Worm (Caenorhabditis elegans) whole organism, late embryonic: ENCODE measurements around the gene C06B3.6.

Source experiments
- C38D4.7 ChIP-seq: fragments of 200-800 bp; sonication (Bioruptor generic); optimal IDR thresholded peaks from 2 replicates; lab custom pipeline; 2018; ENCODE audit warnings: mild to moderate bottlenecking, missing genetic modification characterization, moderate library complexity, missing compliant biosample characterization
- F13H6.1 ChIP-seq: sonication (generic microtip); optimal IDR thresholded peaks from 2 replicates; lab custom pipeline; 2016; ENCODE audit warnings: missing genetic modification characterization, missing compliant biosample characterization
- ahr-1 ChIP-seq: sonication (generic microtip); optimal IDR thresholded peaks from 2 replicates; lab custom pipeline; 2016; ENCODE audit warnings: missing genetic modification characterization, missing compliant biosample characterization
- ceh-14 ChIP-seq: sonication (generic microtip); optimal IDR thresholded peaks from 2 replicates; lab custom pipeline; 2016; ENCODE audit warnings: missing genotype, missing genetic modification characterization, missing compliant biosample characterization
- ceh-18 ChIP-seq: sonication (generic microtip); optimal IDR thresholded peaks from 2 replicates; lab custom pipeline; 2016; ENCODE audit warnings: missing genetic modification characterization, missing compliant biosample characterization
- ceh-2 ChIP-seq: sonication (generic microtip); optimal IDR thresholded peaks from 2 replicates; lab custom pipeline; 2016; ENCODE audit warnings: missing genotype, missing genetic modification characterization, missing compliant biosample characterization
- ceh-22 ChIP-seq: sonication (generic microtip); optimal IDR thresholded peaks from 2 replicates; lab custom pipeline; 2017; ENCODE audit warnings: missing biosample characterization, missing genetic modification characterization
- ceh-24 ChIP-seq: sonication (generic microtip); optimal IDR thresholded peaks from 2 replicates; lab custom pipeline; 2016; ENCODE audit warnings: mild to moderate bottlenecking, missing genetic modification characterization, missing compliant biosample characterization
- ceh-31 ChIP-seq: sonication (generic microtip); optimal IDR thresholded peaks from 2 replicates; lab custom pipeline; 2016; ENCODE audit warnings: missing genetic modification characterization, missing compliant biosample characterization
- ceh-34 ChIP-seq: sonication (generic microtip); optimal IDR thresholded peaks from 2 replicates; lab custom pipeline; 2016; ENCODE audit warnings: mild to moderate bottlenecking, missing genetic modification characterization, missing compliant biosample characterization
- ceh-9 ChIP-seq: sonication (generic microtip); optimal IDR thresholded peaks from 2 replicates; lab custom pipeline; 2016; ENCODE audit warnings: mild to moderate bottlenecking, missing genetic modification characterization, inconsistent platforms, missing compliant biosample characterization
- dmd-4 ChIP-seq: sonication (generic microtip); optimal IDR thresholded peaks from 2 replicates; lab custom pipeline; 2016; ENCODE audit warnings: borderline replicate concordance, missing genetic modification characterization, missing compliant biosample characterization
- elt-2 ChIP-seq: sonication (generic microtip); optimal IDR thresholded peaks from 2 replicates; lab custom pipeline; 2016; ENCODE audit warnings: missing genetic modification reagents, missing genetic modification characterization, missing compliant biosample characterization
- ets-4 ChIP-seq: sonication (generic microtip); optimal IDR thresholded peaks from 2 replicates; lab custom pipeline; 2016; ENCODE audit warnings: missing genetic modification characterization, missing compliant biosample characterization
- fax-1 ChIP-seq: sonication (generic microtip); optimal IDR thresholded peaks from 2 replicates; lab custom pipeline; 2016; ENCODE audit warnings: missing genotype, missing genetic modification characterization, missing compliant biosample characterization
- fkh-10 ChIP-seq: fragments of 150-350 bp; optimal IDR thresholded peaks from 2 replicates; lab custom pipeline; 2014; ENCODE audit warnings: missing biosample characterization, missing genetic modification reagents, missing genetic modification characterization
- hlh-13 ChIP-seq: fragments of 200-800 bp; sonication (Bioruptor generic); optimal IDR thresholded peaks from 2 replicates; lab custom pipeline; 2018; ENCODE audit warnings: mild to moderate bottlenecking, missing genetic modification characterization, missing compliant biosample characterization
- hlh-15 ChIP-seq: sonication (generic microtip); optimal IDR thresholded peaks from 2 replicates; lab custom pipeline; 2016; ENCODE audit warnings: missing genetic modification characterization, missing compliant biosample characterization
- hlh-6 ChIP-seq: sonication (generic microtip); optimal IDR thresholded peaks from 2 replicates; lab custom pipeline; 2016; ENCODE audit warnings: missing genotype, missing genetic modification characterization, missing compliant biosample characterization
- hlh-8 ChIP-seq: sonication (generic microtip); optimal IDR thresholded peaks from 2 replicates; lab custom pipeline; 2016; ENCODE audit warnings: missing genotype, missing genetic modification characterization, missing compliant biosample characterization
- lim-6 ChIP-seq: sonication (generic microtip); optimal IDR thresholded peaks from 2 replicates; lab custom pipeline; 2016; ENCODE audit warnings: missing genetic modification characterization, missing compliant biosample characterization
- lin-11 ChIP-seq: fragments of 200-800 bp; sonication (Bioruptor generic); optimal IDR thresholded peaks from 2 replicates; lab custom pipeline; 2018; ENCODE audit warnings: mild to moderate bottlenecking, missing genetic modification characterization, missing compliant biosample characterization
- mec-3 ChIP-seq: sonication (generic microtip); optimal IDR thresholded peaks from 2 replicates; lab custom pipeline; 2016; ENCODE audit warnings: borderline replicate concordance, missing genetic modification characterization, missing compliant biosample characterization
- nfya-1 ChIP-seq: sonication (generic microtip); optimal IDR thresholded peaks from 2 replicates; lab custom pipeline; 2017; ENCODE audit warnings: missing genetic modification characterization, mild to moderate bottlenecking, missing compliant biosample characterization, antibody characterized with exemption, moderate library complexity
- nhr-232 ChIP-seq: sonication (generic microtip); optimal IDR thresholded peaks from 2 replicates; lab custom pipeline; 2016; ENCODE audit warnings: missing genetic modification characterization, missing compliant biosample characterization
- npax-4 ChIP-seq: sonication (generic microtip); optimal IDR thresholded peaks from 2 replicates; lab custom pipeline; 2016; ENCODE audit warnings: missing genetic modification characterization, missing compliant biosample characterization
- pag-3 ChIP-seq: sonication (generic microtip); optimal IDR thresholded peaks from 2 replicates; lab custom pipeline; 2016; ENCODE audit warnings: missing compliant biosample characterization, missing genetic modification characterization, borderline replicate concordance
- pat-9 ChIP-seq: fragments of 200-800 bp; sonication (Bioruptor generic); optimal IDR thresholded peaks from 2 replicates; lab custom pipeline; 2018; ENCODE audit warnings: mild to moderate bottlenecking, missing genetic modification characterization, moderate library complexity, missing compliant biosample characterization
- pax-1 ChIP-seq: fragments of 150-350 bp; optimal IDR thresholded peaks from 2 replicates; lab custom pipeline; 2014; ENCODE audit warnings: missing biosample characterization, missing genetic modification characterization
- pha-2 ChIP-seq: sonication (generic microtip); optimal IDR thresholded peaks from 2 replicates; lab custom pipeline; 2017; ENCODE audit warnings: mild to moderate bottlenecking, missing genetic modification characterization, missing compliant biosample characterization
- pha-4 ChIP-seq: fragments of 150-350 bp; optimal IDR thresholded peaks from 2 replicates; lab custom pipeline; 2018; ENCODE audit warnings: missing biosample characterization, missing genetic modification reagents, missing genetic modification characterization
- pqm-1 ChIP-seq: sonication (generic microtip); optimal IDR thresholded peaks from 2 replicates; lab custom pipeline; 2016; ENCODE audit warnings: missing genetic modification characterization, missing compliant biosample characterization
- pros-1 ChIP-seq: fragments of 150-350 bp; optimal IDR thresholded peaks from 2 replicates; lab custom pipeline; 2014; ENCODE audit warnings: missing biosample characterization, missing genetic modification reagents, missing genetic modification characterization
- sox-2 ChIP-seq: fragments of 200-800 bp; sonication (Bioruptor generic); IDR thresholded peaks from 2 replicates; pipeline ENCODE4 v1.3.6; 2022; ENCODE audit warnings: missing genetic modification reagents, missing genetic modification characterization, missing compliant biosample characterization
- syd-9 ChIP-seq: sonication (generic microtip); optimal IDR thresholded peaks from 2 replicates; lab custom pipeline; 2016; ENCODE audit warnings: mild to moderate bottlenecking, missing genetic modification characterization, moderate library complexity, missing compliant biosample characterization
- tbx-7 ChIP-seq: sonication (generic microtip); optimal IDR thresholded peaks from 2 replicates; lab custom pipeline; 2016; ENCODE audit warnings: missing genotype, missing genetic modification characterization, missing compliant biosample characterization
- unc-3 ChIP-seq, 2 experiments: fragments of 200-800 bp in 1 of 2; sonication (Bioruptor generic) in 1 of 2; sonication (generic microtip) in 1 of 2; conservative IDR thresholded peaks in 1 of 2; optimal IDR thresholded peaks in 1 of 2; 2 replicates each; pipeline versions ENCODE4 v1.3.6 to Lab custom; 2016 to 2022; ENCODE audit warnings: missing compliant biosample characterization in 2 of 2, missing genetic modification characterization in 2 of 2, missing genetic modification reagents in 1 of 2
- unc-42 ChIP-seq: sonication (generic microtip); optimal IDR thresholded peaks from 2 replicates; lab custom pipeline; 2016; ENCODE audit warnings: missing genotype, missing genetic modification characterization, missing compliant biosample characterization

Gene C06B3.6

DNA sequence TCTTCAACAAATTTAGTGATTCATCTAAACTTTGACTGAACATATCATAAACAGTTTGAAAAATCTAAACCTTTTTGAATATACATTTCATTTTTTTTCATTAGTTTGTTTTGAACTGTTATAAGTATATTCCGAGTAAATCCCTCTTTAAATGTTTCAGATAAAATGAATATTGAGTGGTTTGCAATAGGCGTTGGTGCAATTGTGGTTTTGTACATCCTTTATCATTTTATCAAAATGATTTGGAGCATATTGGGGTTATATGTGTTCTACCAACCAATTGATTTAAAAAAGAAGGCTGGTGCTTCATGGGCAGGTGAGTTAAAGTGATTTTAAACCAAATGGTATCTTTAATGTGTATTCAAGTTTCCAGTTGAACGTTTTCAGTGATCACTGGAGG is 4.3 kb downstream of the C06B3.6 start, which contains the start of gene stdh-3:
Gene stdh-3 (plus strand): TSS at position 166 of the 400 bp plus-strand sequence.
- TF ChIP-seq pag-3 (tag; lab: Kevin White, UChicago) (no peak), ceh-2 (tag; lab: Kevin White, UChicago) (no peak), hlh-6 (tag; lab: Kevin White, UChicago) (no peak), ceh-14 (tag; lab: Kevin White, UChicago) (no peak), pha-2 (no peak)
- TF ChIP-seq, all 69 proteins: peak for 0

DNA sequence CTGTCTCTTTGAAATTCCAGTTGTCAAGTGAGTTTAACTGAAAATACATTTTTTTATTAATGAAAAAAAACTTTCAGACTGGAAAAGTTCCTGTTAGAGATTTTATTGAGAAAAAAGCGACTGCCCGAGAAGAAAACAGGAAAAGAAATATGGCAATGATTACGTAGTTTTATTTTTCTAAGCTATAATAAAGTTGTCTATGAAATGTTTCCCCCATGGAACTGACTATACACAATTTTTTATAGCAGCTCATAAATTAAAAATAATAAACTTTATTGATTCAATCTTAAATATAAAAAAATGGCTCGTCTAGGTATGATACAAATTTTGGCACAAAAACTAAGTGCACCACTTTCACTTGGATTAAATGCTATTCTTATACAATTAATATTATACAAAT is 6.3 kb downstream of the C06B3.6 start, which contains the start of gene C06B3.1:
Gene C06B3.1 (plus strand): TSS at position 301 of the 400 bp plus-strand sequence.
- TF ChIP-seq pag-3 (tag; lab: Kevin White, UChicago) (no peak), ceh-9 (tag; lab: Kevin White, UChicago) (no peak), ceh-24 (tag; lab: Kevin White, UChicago) (no peak), ceh-22 (tag; lab: Kevin White, UChicago) (no peak), mec-3 (tag; lab: Kevin White, UChicago) (no peak), nhr-232 (no peak), tbx-7 (tag; lab: Kevin White, UChicago) (no peak), dmd-4 (tag; lab: Kevin White, UChicago) (no peak), pax-1 (tag; lab: Kevin White, UChicago) (no peak), hlh-8 (no peak), pqm-1 (tag; lab: Kevin White, UChicago) (no peak), ahr-1 (tag; lab: Kevin White, UChicago) (no peak), pha-2 (no peak), sox-2 (GFP tag; lab: Robert Waterston, UW) (no peak)
- TF ChIP-seq, all 69 proteins: peak for 0

ce11 chrV:13899213-13899612 is 9.6 kb downstream of the C06B3.6 start, which contains the start of gene oac-3:
Gene oac-3 (plus strand): TSS chrV:13899513.
- TF ChIP-seq ets-4 (tag; lab: Kevin White, UChicago), result no peak
- TF ChIP-seq lim-6 (tag; lab: Kevin White, UChicago), result no peak
- TF ChIP-seq sox-2 (GFP tag; lab: Robert Waterston, UW), result no peak
- TF ChIP-seq unc-42 (tag; lab: Kevin White, UChicago), result no peak
- TF ChIP-seq elt-2 (tag; lab: Kevin White, UChicago), result no peak
- TF ChIP-seq ceh-31 (tag; lab: Kevin White, UChicago), result no peak
- TF ChIP-seq fkh-10 (GFP tag; lab: Kevin White, UChicago), result no peak
- no peak for TF ChIP-seq ceh-34 (tag; lab: Kevin White, UChicago)
- TF ChIP-seq F13H6.1 (tag; lab: Kevin White, UChicago), result no peak
- no peak for TF ChIP-seq pros-1
- TF ChIP-seq ceh-18 (tag; lab: Kevin White, UChicago), result no peak
- no peak for TF ChIP-seq hlh-13
- TF ChIP-seq ahr-1 (tag; lab: Kevin White, UChicago), result no peak
- no peak for TF ChIP-seq fax-1 (tag; lab: Kevin White, UChicago)

- peak; percentile 22 for TF ChIP-seq elt-2 (tag; lab: Kevin White, UChicago)
- no peak for TF ChIP-seq C38D4.7 (GFP tag; lab: Kevin White, UChicago)
- TF ChIP-seq nfya-1, result no peak
- TF ChIP-seq hlh-15 (tag; lab: Kevin White, UChicago), result no peak
- TF ChIP-seq unc-42 (tag; lab: Kevin White, UChicago), result no peak
- no peak for TF ChIP-seq pros-1
- TF ChIP-seq fax-1 (tag; lab: Kevin White, UChicago), result no peak
- TF ChIP-seq lim-6 (tag; lab: Kevin White, UChicago), result no peak
- TF ChIP-seq lin-11 (tag; lab: Kevin White, UChicago), result no peak
These were observed 10.4 kb downstream of the C06B3.6 start, which contains the start of gene cyp-35C1 for ce11 chrV:13898356-13898755. Gene cyp-35C1 (minus strand): TSS chrV:13898487.

ce11 chrV:13893583-13893982 is 15.2 kb downstream of the C06B3.6 start:
- no peak for TF ChIP-seq npax-4
- TF ChIP-seq pha-4 (tag; lab: Kevin White, UChicago), result no peak
- no peak for TF ChIP-seq ceh-31 (tag; lab: Kevin White, UChicago)
- TF ChIP-seq fkh-10 (GFP tag; lab: Kevin White, UChicago), result no peak
- TF ChIP-seq pat-9 (tag; lab: Kevin White, UChicago), result no peak
- no peak for TF ChIP-seq unc-3 (GFP tag; conservative IDR thresholded peaks at IDR 0.05; lab: Robert Waterston, UW)
- TF ChIP-seq unc-3 (tag; optimal IDR thresholded peaks at IDR 0.05; lab: Kevin White, UChicago), result no peak
- peak; percentile 51 for TF ChIP-seq elt-2 (tag; lab: Kevin White, UChicago)
- TF ChIP-seq syd-9, result no peak
